Worm (Caenorhabditis elegans) whole organism, L1 larva: ENCODE results near the gene ZK593.2.
A peak's percentile ranks its signal among the peaks of the same experiment; 100 is the strongest.

Experiments
- C04F5.9 ChIP-seq: sonication (generic microtip); optimal IDR thresholded peaks from 2 replicates; lab custom pipeline; 2016; ENCODE audit warnings: missing genetic modification characterization, missing compliant biosample characterization
- C16A3.4 ChIP-seq: fragments of 150-350 bp; optimal IDR thresholded peaks from 2 replicates; lab custom pipeline; 2014; ENCODE audit warnings: missing biosample characterization, missing genetic modification characterization
- alr-1 ChIP-seq: fragments of 200-800 bp; sonication (Bioruptor generic); optimal IDR thresholded peaks from 2 replicates; lab custom pipeline; 2018; ENCODE audit warnings: borderline replicate concordance, mild to moderate bottlenecking, missing genetic modification characterization, missing compliant biosample characterization
- ama-1 ChIP-seq: fragments of 150-350 bp; optimal IDR thresholded peaks from 2 replicates; lab custom pipeline; 2014
- ceh-63 ChIP-seq: fragments of 200-800 bp; sonication (Bioruptor generic); optimal IDR thresholded peaks from 2 replicates; lab custom pipeline; 2018; ENCODE audit warnings: mild to moderate bottlenecking, missing genetic modification characterization, missing compliant biosample characterization
- ceh-8 ChIP-seq: fragments of 200-800 bp; sonication (Bioruptor generic); optimal IDR thresholded peaks from 2 replicates; lab custom pipeline; 2018; ENCODE audit warnings: mild to moderate bottlenecking, missing genetic modification characterization, moderate library complexity, missing compliant biosample characterization
- ceh-88 ChIP-seq: fragments of 200-800 bp; sonication (Bioruptor generic); IDR thresholded peaks from 2 replicates; pipeline ENCODE4 v1.3.6; 2022; ENCODE audit warnings: missing genetic modification characterization, missing compliant biosample characterization
- dpl-1 ChIP-seq, 3 experiments: fragments of 150-350 bp in 2 of 3; sonication (generic microtip) in 1 of 3; optimal IDR thresholded peaks; 2 replicates each; lab custom pipeline; 2014 to 2017; ENCODE audit warnings: missing biosample characterization in 3 of 3, missing genetic modification characterization in 3 of 3, missing genetic modification reagents in 3 of 3
- efl-1 ChIP-seq, 4 experiments: fragments of 150-350 bp; optimal IDR thresholded peaks in 3 of 4; peaks in 1 of 4; 1 replicate in 1 of 4; 2 replicates in 3 of 4; lab custom pipeline; 2014; ENCODE audit warnings: missing biosample characterization in 2 of 4, missing genetic modification characterization in 2 of 4, missing genetic modification reagents in 2 of 4
- efl-3 ChIP-seq: fragments of 200-800 bp; sonication (Bioruptor generic); optimal IDR thresholded peaks from 2 replicates; lab custom pipeline; 2018; ENCODE audit warnings: mild to moderate bottlenecking, missing genetic modification characterization, missing compliant biosample characterization
- elt-2 ChIP-seq: sonication (generic microtip); optimal IDR thresholded peaks from 2 replicates; lab custom pipeline; 2016; ENCODE audit warnings: missing genetic modification characterization, mild to moderate bottlenecking, inconsistent platforms, missing compliant biosample characterization, missing genetic modification reagents
- elt-3 ChIP-seq, 6 experiments: fragments of 150-350 bp in 1 of 6; sonication (generic microtip); optimal IDR thresholded peaks; 2 replicates each; lab custom pipeline; 2017 to 2018; ENCODE audit warnings: missing biosample characterization in 6 of 6, missing genetic modification characterization in 6 of 6, inconsistent platforms in 1 of 6
- fkh-4 ChIP-seq: sonication (generic microtip); optimal IDR thresholded peaks from 2 replicates; lab custom pipeline; 2016; ENCODE audit warnings: missing compliant biosample characterization, missing genetic modification characterization, borderline replicate concordance
- fkh-8 ChIP-seq: sonication (generic microtip); optimal IDR thresholded peaks from 2 replicates; lab custom pipeline; 2016; ENCODE audit warnings: mild to moderate bottlenecking, missing genetic modification characterization, missing compliant biosample characterization
- fos-1 ChIP-seq: fragments of 150-350 bp; optimal IDR thresholded peaks from 2 replicates; lab custom pipeline; 2014; ENCODE audit warnings: missing biosample characterization, missing genetic modification characterization
- grh-1 ChIP-seq: fragments of 200-800 bp; sonication (Bioruptor generic); IDR thresholded peaks from 2 replicates; pipeline ENCODE4 v1.3.6; 2022; ENCODE audit warnings: missing genetic modification reagents, missing genetic modification characterization, missing compliant biosample characterization
- hlh-17 ChIP-seq: fragments of 200-800 bp; sonication (Bioruptor generic); optimal IDR thresholded peaks from 2 replicates; lab custom pipeline; 2018; ENCODE audit warnings: missing genetic modification characterization, mild to moderate bottlenecking, missing compliant biosample characterization, moderate library complexity, borderline replicate concordance
- hlh-4 ChIP-seq: sonication (generic microtip); optimal IDR thresholded peaks from 2 replicates; lab custom pipeline; 2016; ENCODE audit warnings: mild to moderate bottlenecking, missing genetic modification characterization, missing compliant biosample characterization
- jun-1 ChIP-seq: fragments of 150-350 bp; optimal IDR thresholded peaks from 2 replicates; lab custom pipeline; 2014; ENCODE audit warnings: missing biosample characterization, missing genetic modification reagents, missing genetic modification characterization
- lin-14 ChIP-seq: fragments of 200-800 bp; sonication (Bioruptor generic); optimal IDR thresholded peaks from 2 replicates; lab custom pipeline; 2018; ENCODE audit warnings: mild to moderate bottlenecking, missing genetic modification characterization, moderate library complexity, missing compliant biosample characterization
- lin-35 ChIP-seq, 2 experiments: fragments of 150-350 bp; optimal IDR thresholded peaks; 2 replicates each; lab custom pipeline; 2014; ENCODE audit warnings: missing biosample characterization in 2 of 2, missing genetic modification characterization in 2 of 2, missing genetic modification reagents in 2 of 2
- lin-39 ChIP-seq: fragments of 150-350 bp; optimal IDR thresholded peaks from 2 replicates; lab custom pipeline; 2014; ENCODE audit warnings: missing biosample characterization, missing genetic modification reagents, missing genetic modification characterization
- lsy-2 ChIP-seq, 2 experiments: fragments of 150-350 bp; optimal IDR thresholded peaks; 2 replicates each; lab custom pipeline; 2014; ENCODE audit warnings: missing biosample characterization in 2 of 2, missing genetic modification characterization in 2 of 2
- mdl-1 ChIP-seq, 2 experiments: fragments of 150-350 bp; optimal IDR thresholded peaks; 2 replicates each; lab custom pipeline; 2014 to 2017; ENCODE audit warnings: missing biosample characterization in 2 of 2, missing genetic modification characterization in 2 of 2, inconsistent platforms in 1 of 2
- mef-2 ChIP-seq: fragments of 150-350 bp; optimal IDR thresholded peaks from 2 replicates; lab custom pipeline; 2014; ENCODE audit warnings: missing biosample characterization, missing genetic modification characterization
- mep-1 ChIP-seq: fragments of 150-350 bp; optimal IDR thresholded peaks from 2 replicates; lab custom pipeline; 2014; ENCODE audit warnings: missing biosample characterization, missing genetic modification characterization
- nhr-11 ChIP-seq: fragments of 150-350 bp; optimal IDR thresholded peaks from 2 replicates; lab custom pipeline; 2014; ENCODE audit warnings: missing biosample characterization, missing genetic modification characterization
- nhr-19 ChIP-seq: fragments of 200-800 bp; sonication (Bioruptor generic); conservative IDR thresholded peaks from 2 replicates; pipeline ENCODE4 v1.3.6; 2022; ENCODE audit warnings: missing genetic modification characterization, missing compliant biosample characterization
- nhr-20 ChIP-seq: sonication (generic microtip); optimal IDR thresholded peaks from 2 replicates; lab custom pipeline; 2016; ENCODE audit warnings: mild to moderate bottlenecking, missing genetic modification characterization, missing compliant biosample characterization
- nhr-28 ChIP-seq: fragments of 150-350 bp; optimal IDR thresholded peaks from 2 replicates; lab custom pipeline; 2014; ENCODE audit warnings: missing biosample characterization, missing genetic modification characterization
- nhr-47 ChIP-seq: sonication (generic microtip); optimal IDR thresholded peaks from 2 replicates; lab custom pipeline; 2016; ENCODE audit warnings: mild to moderate bottlenecking, missing genetic modification characterization, moderate library complexity, missing compliant biosample characterization
- nhr-71 ChIP-seq: sonication (generic microtip); optimal IDR thresholded peaks from 2 replicates; lab custom pipeline; 2016; ENCODE audit warnings: mild to moderate bottlenecking, missing genetic modification characterization, moderate library complexity, missing compliant biosample characterization
- nhr-85 ChIP-seq: sonication (generic microtip); peaks from one replicate; lab custom pipeline; 2016; ENCODE audit warnings: missing genetic modification characterization, inconsistent platforms, missing compliant biosample characterization
- pag-3 ChIP-seq: sonication (generic microtip); optimal IDR thresholded peaks from 2 replicates; lab custom pipeline; 2017; ENCODE audit warnings: missing genetic modification characterization, mild to moderate bottlenecking, missing compliant biosample characterization, antibody characterized with exemption, borderline replicate concordance; ENCODE audit not compliant: insufficient read depth
- pax-3 ChIP-seq: fragments of 200-800 bp; sonication (Bioruptor generic); optimal IDR thresholded peaks from 2 replicates; lab custom pipeline; 2018; ENCODE audit warnings: mild to moderate bottlenecking, missing genetic modification characterization, moderate library complexity, missing compliant biosample characterization
- pqm-1 ChIP-seq: sonication (generic microtip); optimal IDR thresholded peaks from 3 replicates; lab custom pipeline; 2017; ENCODE audit warnings: missing biosample characterization, missing genetic modification characterization
- snu-23 ChIP-seq: sonication (generic microtip); optimal IDR thresholded peaks from 2 replicates; lab custom pipeline; 2016; ENCODE audit warnings: missing genetic modification characterization, missing compliant biosample characterization
- sox-4 ChIP-seq: sonication (generic microtip); optimal IDR thresholded peaks from 2 replicates; lab custom pipeline; 2016; ENCODE audit warnings: missing genetic modification characterization, missing compliant biosample characterization
- sup-37 ChIP-seq: fragments of 200-800 bp; sonication (Bioruptor generic); optimal IDR thresholded peaks from 2 replicates; lab custom pipeline; 2018; ENCODE audit warnings: mild to moderate bottlenecking, missing genetic modification characterization, missing compliant biosample characterization
- tbx-2 ChIP-seq: sonication (generic microtip); optimal IDR thresholded peaks from 2 replicates; lab custom pipeline; 2016; ENCODE audit warnings: missing genetic modification characterization, missing compliant biosample characterization
- unc-130 ChIP-seq: fragments of 150-350 bp; optimal IDR thresholded peaks from 2 replicates; lab custom pipeline; 2017; ENCODE audit warnings: missing biosample characterization, missing genetic modification characterization, inconsistent platforms
- unc-30 ChIP-seq: sonication (generic microtip); optimal IDR thresholded peaks from 2 replicates; lab custom pipeline; 2017; ENCODE audit warnings: missing biosample characterization, missing genetic modification characterization
- unc-98 ChIP-seq: fragments of 200-800 bp; sonication (Bioruptor generic); IDR thresholded peaks from 2 replicates; pipeline ENCODE4 v1.3.6; 2022; ENCODE audit warnings: missing genetic modification characterization, missing compliant biosample characterization
- vab-15 ChIP-seq: sonication (generic microtip); optimal IDR thresholded peaks from 2 replicates; lab custom pipeline; 2017; ENCODE audit warnings: missing genotype, mild to moderate bottlenecking, missing genetic modification characterization, missing compliant biosample characterization
- zip-4 ChIP-seq: fragments of 200-800 bp; sonication (Bioruptor generic); optimal IDR thresholded peaks from 2 replicates; lab custom pipeline; 2018; ENCODE audit warnings: mild to moderate bottlenecking, missing genetic modification characterization, moderate library complexity, missing compliant biosample characterization
- ztf-11 ChIP-seq, 2 experiments: sonication (generic microtip); optimal IDR thresholded peaks; 2 replicates each; lab custom pipeline; 2016 to 2017; ENCODE audit warnings: missing genetic modification characterization in 2 of 2, missing biosample characterization in 1 of 2, missing compliant biosample characterization in 1 of 2
- ztf-4 ChIP-seq: fragments of 150-350 bp; optimal IDR thresholded peaks from 2 replicates; lab custom pipeline; 2014; ENCODE audit warnings: missing biosample characterization, missing genetic modification characterization

The ZK593.2 gene

ce11 chrIV:10885915-10886314 lies 27.3 kb upstream of the ZK593.2 start, which contains the start of gene srlf-11:
srlf-11 (minus strand) TSS chrIV:10886015.
- TF ChIP-seq pag-3 (tag; lab: Kevin White, UChicago): no peak
- TF ChIP-seq nhr-19 (GFP tag; lab: Robert Waterston, UW): no peak
- no peak for TF ChIP-seq elt-2 (tag; lab: Kevin White, UChicago)
- no peak for TF ChIP-seq unc-98 (GFP tag; lab: Robert Waterston, UW)
- no peak for TF ChIP-seq mef-2 (tag; lab: Kevin White, UChicago)
- TF ChIP-seq unc-130 (tag; lab: Kevin White, UChicago): no peak
- no peak for TF ChIP-seq unc-30
- TF ChIP-seq ama-1 (lab: Kevin White, UChicago): no peak
- TF ChIP-seq efl-1 (optimal IDR thresholded peaks at IDR 0.05; lab: Kevin White, UChicago): no peak
- TF ChIP-seq efl-1 (GFP tag; optimal IDR thresholded peaks at IDR 0.05 in 1 of 2; lab: Kevin White, UChicago): no peak
- no peak for TF ChIP-seq grh-1
- TF ChIP-seq lin-39 (tag; lab: Kevin White, UChicago): no peak
- TF ChIP-seq ceh-88 (GFP tag; lab: Robert Waterston, UW): no peak
- TF ChIP-seq pax-3 (tag; lab: Kevin White, UChicago): no peak
- TF ChIP-seq hlh-17 (GFP tag; lab: Kevin White, UChicago): no peak
- no peak for TF ChIP-seq snu-23 (GFP tag; lab: Kevin White, UChicago)
- TF ChIP-seq fkh-8 (tag; lab: Kevin White, UChicago): no peak
- TF ChIP-seq tbx-2 (tag; lab: Kevin White, UChicago): no peak
- no peak for TF ChIP-seq dpl-1 (GFP tag; optimal IDR thresholded peaks at IDR 0.05; lab: Kevin White, UChicago)
- no peak for TF ChIP-seq mdl-1 (tag; optimal IDR thresholded peaks at IDR 0.05; lab: Kevin White, UChicago)
- TF ChIP-seq, all 84 proteins: peak for 0

DNA sequence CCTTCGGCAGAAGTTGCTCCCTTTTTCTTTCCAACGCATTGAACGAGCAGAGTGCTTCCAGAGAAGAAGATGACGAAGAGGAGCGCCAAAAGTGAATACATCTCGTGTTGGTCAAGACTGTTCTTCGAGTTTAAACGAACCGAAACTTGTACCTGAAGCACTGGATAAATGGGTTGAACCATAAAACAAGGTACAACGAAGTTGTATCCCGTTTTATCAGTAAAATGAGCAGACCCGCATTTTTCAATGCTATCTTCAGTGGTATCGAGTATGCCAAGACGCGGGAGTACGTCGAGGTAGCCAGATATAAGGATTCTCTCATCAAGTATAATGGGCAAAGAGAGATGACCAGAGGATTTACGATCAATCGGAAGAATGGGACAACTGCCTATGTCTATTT lies 25.9 kb upstream of the ZK593.2 start, which contains the start of gene F13E9.16:
Gene F13E9.16 (minus strand): TSS at position 101 of the 400 bp plus-strand sequence.
- no peak for TF ChIP-seq efl-3 (GFP tag; lab: Kevin White, UChicago)

DNA sequence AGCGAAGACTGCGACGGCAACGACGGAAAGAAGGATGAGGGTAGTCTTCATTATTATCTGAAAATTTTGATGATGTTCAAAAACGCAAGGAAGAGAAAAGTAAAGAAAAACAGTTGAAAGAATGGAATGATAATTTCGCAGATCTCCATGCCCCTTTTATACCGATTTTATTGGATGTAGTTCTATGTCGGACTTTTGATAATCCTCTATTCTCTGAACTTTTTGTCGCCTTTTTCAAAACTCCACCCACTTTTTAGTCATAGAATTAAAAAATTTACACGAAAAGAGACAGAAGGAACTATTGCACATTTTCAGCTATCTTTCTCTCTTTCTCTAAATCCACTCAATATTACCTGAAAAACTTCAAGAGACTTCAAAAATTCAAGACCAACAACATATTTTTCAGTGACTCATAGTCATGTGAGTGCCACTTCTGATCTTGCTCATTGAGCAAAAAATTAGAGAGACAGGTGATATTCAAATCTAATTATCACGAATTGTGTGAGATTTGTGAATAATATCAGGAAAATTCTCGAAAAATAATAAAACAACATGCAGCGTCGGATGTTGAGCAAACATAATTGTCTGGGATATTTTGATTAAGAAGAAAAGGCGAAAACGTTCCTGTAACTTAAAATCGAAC lies 23.2 kb upstream of the ZK593.2 start, which contains the start of gene F13E9.15:
Gene F13E9.15 (minus strand): TSS at position 51 of the 643 bp plus-strand sequence.
- no peak for TF ChIP-seq mep-1 (tag; lab: Kevin White, UChicago)
- TF ChIP-seq C16A3.4 (tag; lab: Kevin White, UChicago): no peak
- TF ChIP-seq pqm-1 (tag; lab: Kevin White, UChicago): no peak
- no peak for TF ChIP-seq alr-1 (tag; lab: Kevin White, UChicago)
- TF ChIP-seq nhr-28 (tag; lab: Kevin White, UChicago): no peak
- peak; percentile 96 for TF ChIP-seq hlh-4 (tag; lab: Kevin White, UChicago)
- TF ChIP-seq unc-98 (GFP tag; lab: Robert Waterston, UW): no peak
- no peak for TF ChIP-seq jun-1
- peak; percentile 2 for TF ChIP-seq nhr-20 (tag; lab: Kevin White, UChicago)
- TF ChIP-seq mef-2 (tag; lab: Kevin White, UChicago): no peak
- peak; percentile 10 for TF ChIP-seq fos-1
- no peak for TF ChIP-seq ztf-4 (tag; lab: Kevin White, UChicago)
- TF ChIP-seq zip-4: no peak
- peak; percentile 71 for TF ChIP-seq nhr-71 (tag; lab: Kevin White, UChicago)
- no peak for TF ChIP-seq fkh-4 (tag; lab: Kevin White, UChicago)
- TF ChIP-seq nhr-85 (tag; lab: Kevin White, UChicago): no peak
- no peak for TF ChIP-seq ztf-11 (tag; optimal IDR thresholded peaks at IDR 0.05; lab: Kevin White, UChicago)
- no peak for TF ChIP-seq elt-2 (tag; lab: Kevin White, UChicago)
- no peak for TF ChIP-seq mdl-1 (tag; optimal IDR thresholded peaks at IDR 0.05; lab: Kevin White, UChicago)
- peak; percentile 70 for TF ChIP-seq ceh-8 (GFP tag; lab: Kevin White, UChicago)
- no peak for TF ChIP-seq elt-3 (tag; optimal IDR thresholded peaks at IDR 0.05; lab: Kevin White, UChicago)
- TF ChIP-seq vab-15: no peak
- TF ChIP-seq lsy-2 (tag; optimal IDR thresholded peaks at IDR 0.05; lab: Kevin White, UChicago): no peak
- no peak for TF ChIP-seq lin-14
- no peak for TF ChIP-seq nhr-11 (tag; lab: Kevin White, UChicago)
- TF ChIP-seq C04F5.9 (tag; lab: Kevin White, UChicago): no peak
- no peak for TF ChIP-seq ceh-63 (GFP tag; lab: Kevin White, UChicago)
- peak; percentile 63 for TF ChIP-seq nhr-47 (tag; lab: Kevin White, UChicago)
- no peak for TF ChIP-seq sup-37 (GFP tag; lab: Kevin White, UChicago)
- TF ChIP-seq sox-4: no peak
- TF ChIP-seq unc-130 (tag; lab: Kevin White, UChicago): no peak
- TF ChIP-seq lin-35 (GFP tag; optimal IDR thresholded peaks at IDR 0.05; lab: Kevin White, UChicago): no peak
